Worm (Caenorhabditis elegans) whole organism, L4 larva: ENCODE data around the gene pud-1.2.

ENCODE experiments used
- D1046.2 ChIP-seq: fragments of 200-800 bp; sonication (Bioruptor generic); IDR thresholded peaks from 2 replicates; pipeline ENCODE4 v1.3.6; 2022; ENCODE audit warnings: missing genetic modification characterization, missing compliant biosample characterization
- F37D6.2 ChIP-seq: sonication (generic microtip); optimal IDR thresholded peaks from 2 replicates; lab custom pipeline; 2016; ENCODE audit warnings: mild to moderate bottlenecking, missing genetic modification characterization, missing compliant biosample characterization
- F44E2.7 ChIP-seq: fragments of 200-800 bp; sonication (Bioruptor generic); IDR thresholded peaks from 2 replicates; pipeline ENCODE4 v2.1.2; 2022; ENCODE audit warnings: missing genetic modification characterization, missing compliant biosample characterization
- F49E8.2 ChIP-seq: sonication (generic microtip); optimal IDR thresholded peaks from 2 replicates; lab custom pipeline; 2016; ENCODE audit warnings: missing compliant biosample characterization, mild to moderate bottlenecking, missing genetic modification characterization, borderline replicate concordance
- T20F7.1 ChIP-seq: fragments of 200-800 bp; sonication (Bioruptor generic); optimal IDR thresholded peaks from 2 replicates; lab custom pipeline; 2018; ENCODE audit warnings: mild to moderate bottlenecking, missing genetic modification characterization, missing compliant biosample characterization
- Y5F2A.4 ChIP-seq: fragments of 200-800 bp; sonication (Bioruptor generic); optimal IDR thresholded peaks from 2 replicates; lab custom pipeline; 2018; ENCODE audit warnings: mild to moderate bottlenecking, missing genetic modification characterization, missing compliant biosample characterization
- aha-1 ChIP-seq: fragments of 150-350 bp; peaks from one replicate; lab custom pipeline; 2014; ENCODE audit warnings: missing biosample characterization, missing genetic modification characterization
- arid-1 ChIP-seq: fragments of 200-800 bp; sonication (Bioruptor generic); conservative IDR thresholded peaks from 2 replicates; pipeline ENCODE4 v1.3.6; 2022; ENCODE audit warnings: missing genetic modification reagents, missing genetic modification characterization, missing compliant biosample characterization
- attf-4 ChIP-seq: sonication (generic microtip); optimal IDR thresholded peaks from 3 replicates; lab custom pipeline; 2017; ENCODE audit warnings: missing biosample characterization, missing genetic modification characterization
- ceh-28 ChIP-seq: fragments of 150-350 bp; optimal IDR thresholded peaks from 2 replicates; lab custom pipeline; 2014; ENCODE audit warnings: missing biosample characterization, missing genetic modification reagents, missing genetic modification characterization
- ceh-62 ChIP-seq: sonication (generic microtip); optimal IDR thresholded peaks from 2 replicates; lab custom pipeline; 2017; ENCODE audit warnings: missing biosample characterization, missing genetic modification characterization
- ceh-82 ChIP-seq: sonication (generic microtip); optimal IDR thresholded peaks from 2 replicates; lab custom pipeline; 2017; ENCODE audit warnings: missing biosample characterization, missing genetic modification characterization
- daf-16 ChIP-seq, 3 experiments: sonication (generic microtip); optimal IDR thresholded peaks; 2 replicates each; lab custom pipeline; 2016 to 2017; ENCODE audit warnings: missing genetic modification characterization in 3 of 3, missing genetic modification reagents in 3 of 3, mild to moderate bottlenecking in 2 of 3, missing compliant biosample characterization in 2 of 3, missing biosample characterization in 1 of 3, moderate library complexity in 1 of 3
- dmd-6 ChIP-seq: fragments of 200-800 bp; sonication (Bioruptor generic); IDR thresholded peaks from 2 replicates; pipeline ENCODE4 v1.3.6; 2022; ENCODE audit warnings: missing genetic modification reagents, missing genetic modification characterization, missing compliant biosample characterization
- dve-1 ChIP-seq: sonication (generic microtip); optimal IDR thresholded peaks from 2 replicates; lab custom pipeline; 2017; ENCODE audit warnings: antibody characterized with exemption, mild to moderate bottlenecking, missing genetic modification characterization, missing compliant biosample characterization; ENCODE audit not compliant: insufficient read depth
- gei-8 ChIP-seq: fragments of 200-800 bp; sonication (Bioruptor generic); optimal IDR thresholded peaks from 2 replicates; lab custom pipeline; 2018; ENCODE audit warnings: mild to moderate bottlenecking, missing genetic modification characterization, missing compliant biosample characterization
- hlh-30 ChIP-seq: sonication (generic microtip); optimal IDR thresholded peaks from 2 replicates; lab custom pipeline; 2017; ENCODE audit warnings: antibody characterized with exemption, mild to moderate bottlenecking, missing genetic modification characterization, missing compliant biosample characterization; ENCODE audit not compliant: insufficient read depth
- mdl-1 ChIP-seq, 2 experiments: fragments of 150-350 bp in 1 of 2; sonication (generic microtip) in 1 of 2; optimal IDR thresholded peaks; 2 replicates each; lab custom pipeline; 2014 to 2017; ENCODE audit warnings: missing biosample characterization in 2 of 2, missing genetic modification characterization in 2 of 2
- mep-1 ChIP-seq: fragments of 150-350 bp; sonication (generic microtip); optimal IDR thresholded peaks from 3 replicates; lab custom pipeline; 2014; ENCODE audit warnings: missing biosample characterization, missing genetic modification characterization
- mes-2 ChIP-seq: sonication (generic microtip); optimal IDR thresholded peaks from 2 replicates; lab custom pipeline; 2016; ENCODE audit warnings: missing genotype, mild to moderate bottlenecking, missing genetic modification characterization, missing compliant biosample characterization; ENCODE audit not compliant: poor library complexity, severe bottlenecking
- nhr-102 ChIP-seq: sonication (generic microtip); optimal IDR thresholded peaks from 2 replicates; lab custom pipeline; 2016; ENCODE audit warnings: mild to moderate bottlenecking, missing genetic modification characterization, moderate library complexity, missing compliant biosample characterization
- nhr-25 ChIP-seq: sonication (generic microtip); optimal IDR thresholded peaks from 2 replicates; lab custom pipeline; 2017; ENCODE audit warnings: missing genetic modification characterization, mild to moderate bottlenecking, missing compliant biosample characterization, antibody characterized with exemption, moderate library complexity, borderline replicate concordance; ENCODE audit not compliant: insufficient read depth
- nhr-28 ChIP-seq: fragments of 150-350 bp; optimal IDR thresholded peaks from 2 replicates; lab custom pipeline; 2014; ENCODE audit warnings: missing biosample characterization, missing genetic modification characterization
- nhr-48 ChIP-seq: sonication (generic microtip); optimal IDR thresholded peaks from 2 replicates; lab custom pipeline; 2016; ENCODE audit warnings: mild to moderate bottlenecking, missing genetic modification characterization, missing compliant biosample characterization
- nhr-77 ChIP-seq: fragments of 150-350 bp; optimal IDR thresholded peaks from 2 replicates; lab custom pipeline; 2014; ENCODE audit warnings: missing biosample characterization, missing genetic modification characterization
- pha-4 ChIP-seq, 2 experiments: fragments of 150-350 bp in 1 of 2; fragments of 200-800 bp in 1 of 2; sonication (Bioruptor generic) in 1 of 2; IDR thresholded peaks in 1 of 2; optimal IDR thresholded peaks in 1 of 2; 2 replicates each; pipeline versions ENCODE4 v1.3.6 to Lab custom; 2014 to 2022; ENCODE audit warnings: missing genetic modification characterization in 2 of 2, missing genetic modification reagents in 2 of 2, missing biosample characterization in 1 of 2, missing compliant biosample characterization in 1 of 2
- php-3 ChIP-seq: fragments of 200-800 bp; sonication (Bioruptor generic); IDR thresholded peaks from 2 replicates; pipeline ENCODE4 v1.3.6; 2022; ENCODE audit warnings: missing genetic modification reagents, missing genetic modification characterization, missing compliant biosample characterization
- pqm-1 ChIP-seq: sonication (generic microtip); optimal IDR thresholded peaks from 2 replicates; lab custom pipeline; 2017; ENCODE audit warnings: missing biosample characterization, missing genetic modification characterization
- spr-1 ChIP-seq: sonication (generic microtip); optimal IDR thresholded peaks from 2 replicates; lab custom pipeline; 2016; ENCODE audit warnings: mild to moderate bottlenecking, missing genetic modification characterization, missing compliant biosample characterization
- unc-130 ChIP-seq: sonication (generic microtip); optimal IDR thresholded peaks from 2 replicates; lab custom pipeline; 2016; ENCODE audit warnings: missing genetic modification reagents, missing genetic modification characterization, missing compliant biosample characterization
- unc-39 ChIP-seq: sonication (generic microtip); optimal IDR thresholded peaks from 2 replicates; lab custom pipeline; 2017; ENCODE audit warnings: missing biosample characterization, missing genetic modification characterization
- zag-1 ChIP-seq: fragments of 150-350 bp; optimal IDR thresholded peaks from 2 replicates; lab custom pipeline; 2014; ENCODE audit warnings: missing biosample characterization, missing genetic modification characterization
- zfp-2 ChIP-seq: sonication (generic microtip); optimal IDR thresholded peaks from 2 replicates; lab custom pipeline; 2016; ENCODE audit warnings: mild to moderate bottlenecking, missing genetic modification characterization, missing compliant biosample characterization
- zfp-3 ChIP-seq: fragments of 200-800 bp; sonication (Bioruptor generic); conservative IDR thresholded peaks from 2 replicates; pipeline ENCODE4 v1.3.6; 2022; ENCODE audit warnings: missing genetic modification reagents, missing genetic modification characterization, missing compliant biosample characterization

Gene pud-1.2

ce11 chrV:2306383-2306782, 16.0 kb downstream of the pud-1.2 start:
- TF ChIP-seq ceh-62 (tag; lab: Kevin White, UChicago) (no peak), aha-1 (peak; percentile 83)

ce11 chrV:2303775-2304174, 18.6 kb downstream of the pud-1.2 start, which contains the start of gene irld-15:
irld-15 (minus strand) TSS chrV:2303875.
- no peak for TF ChIP-seq zfp-3 (GFP tag; lab: Robert Waterston, UW)

ce11 chrV:2300905-2301304, 21.5 kb downstream of the pud-1.2 start, which contains the start of gene Y19D10B.8:
Y19D10B.8 (minus strand) TSS chrV:2301005.
- TF ChIP-seq gei-8 (GFP tag; lab: Kevin White, UChicago) = no peak
- TF ChIP-seq D1046.2 (GFP tag; lab: Robert Waterston, UW) = no peak
- TF ChIP-seq ceh-28 (tag; lab: Kevin White, UChicago) = no peak
- no peak for TF ChIP-seq nhr-102
- TF ChIP-seq ceh-82 (tag; lab: Kevin White, UChicago) = no peak
- no peak for TF ChIP-seq mes-2 (tag; lab: Kevin White, UChicago)
- no peak for TF ChIP-seq F44E2.7

ce11 chrV:2294577-2294976, 27.8 kb downstream of the pud-1.2 start, which contains the start of gene nhr-226:
nhr-226 (plus strand) TSS chrV:2294877.
- TF ChIP-seq pqm-1 (tag; lab: Kevin White, UChicago) = peak; percentile 13
- no peak for TF ChIP-seq zfp-2 (tag; lab: Kevin White, UChicago)

- no peak for TF ChIP-seq nhr-77 (tag; lab: Kevin White, UChicago)
- no peak for TF ChIP-seq mdl-1 (tag; optimal IDR thresholded peaks at IDR 0.05; lab: Kevin White, UChicago)
- TF ChIP-seq dmd-6 (GFP tag; lab: Robert Waterston, UW) = peak; percentile 26; the same call in 1 of the 2 replicates
- peak; percentile 41 for TF ChIP-seq nhr-28 (tag; lab: Kevin White, UChicago)
- TF ChIP-seq pqm-1 (tag; lab: Kevin White, UChicago) = peak; percentile 14
These were observed 30.1 kb downstream of the pud-1.2 start, which contains the start of gene nhr-115 for ce11 chrV:2292240-2292639. nhr-115 (plus strand) TSS chrV:2292540.

ce11 chrV:2290329-2290728, 32.0 kb downstream of the pud-1.2 start, which contains the start of gene nhr-225:
nhr-225 (minus strand) TSS chrV:2290474.
- TF ChIP-seq F49E8.2 (tag; lab: Kevin White, UChicago) (no peak), zag-1 (no peak), dve-1 (tag; lab: Kevin White, UChicago) (peak; percentile 8)
- TF ChIP-seq, all 104 proteins: peak for 1

ce11 chrV:2285107-2285506, 37.3 kb downstream of the pud-1.2 start, which contains the start of gene nhr-227:
nhr-227 (plus strand) TSS chrV:2285432.
- TF ChIP-seq aha-1 (peak; percentile 75), php-3 (GFP tag; lab: Robert Waterston, UW) (no peak), nhr-28 (tag; lab: Kevin White, UChicago) (peak; percentile 51), hlh-30 (tag; lab: Kevin White, UChicago) (peak; percentile 12), dve-1 (tag; lab: Kevin White, UChicago) (peak; percentile 31), Y5F2A.4 (GFP tag; lab: Kevin White, UChicago) (no peak), T20F7.1 (GFP tag; lab: Kevin White, UChicago) (peak; percentile 33)

ce11 chrV:2281499-2281898, 40.9 kb downstream of the pud-1.2 start, which contains the start of gene nhr-228:
nhr-228 (plus strand) TSS chrV:2281759.
- no peak for TF ChIP-seq pha-4 (GFP tag; IDR thresholded peaks at IDR 0.05; lab: Robert Waterston, UW)
- no peak for TF ChIP-seq pha-4 (tag; optimal IDR thresholded peaks at IDR 0.05; lab: Kevin White, UChicago)
- no peak for TF ChIP-seq nhr-48 (tag; lab: Kevin White, UChicago)
- TF ChIP-seq mep-1 (tag; lab: Kevin White, UChicago) = peak; percentile 62
- TF ChIP-seq daf-16 (GFP tag; optimal IDR thresholded peaks at IDR 0.05; lab: Kevin White, UChicago) = no peak
- peak; percentile 49 for TF ChIP-seq daf-16 (tag; optimal IDR thresholded peaks at IDR 0.05; lab: Kevin White, UChicago)
- no peak for TF ChIP-seq attf-4
- no peak for TF ChIP-seq unc-39 (tag; lab: Kevin White, UChicago)
- TF ChIP-seq mdl-1 (tag; optimal IDR thresholded peaks at IDR 0.05; lab: Kevin White, UChicago) = peak in 1 of 2 experiments; percentile 58
- TF ChIP-seq aha-1 = peak; percentile 90
- no peak for TF ChIP-seq unc-130
- TF ChIP-seq spr-1 (tag; lab: Kevin White, UChicago) = no peak
- TF ChIP-seq mes-2 (tag; lab: Kevin White, UChicago) = peak; percentile 68
- no peak for TF ChIP-seq F37D6.2
- TF ChIP-seq nhr-25 (tag; lab: Kevin White, UChicago) = no peak
- TF ChIP-seq arid-1 = no peak
- TF ChIP-seq ceh-82 (tag; lab: Kevin White, UChicago) = no peak
